Worm (Caenorhabditis elegans): ENCODE data around the gene F13D11.3.

DNA sequence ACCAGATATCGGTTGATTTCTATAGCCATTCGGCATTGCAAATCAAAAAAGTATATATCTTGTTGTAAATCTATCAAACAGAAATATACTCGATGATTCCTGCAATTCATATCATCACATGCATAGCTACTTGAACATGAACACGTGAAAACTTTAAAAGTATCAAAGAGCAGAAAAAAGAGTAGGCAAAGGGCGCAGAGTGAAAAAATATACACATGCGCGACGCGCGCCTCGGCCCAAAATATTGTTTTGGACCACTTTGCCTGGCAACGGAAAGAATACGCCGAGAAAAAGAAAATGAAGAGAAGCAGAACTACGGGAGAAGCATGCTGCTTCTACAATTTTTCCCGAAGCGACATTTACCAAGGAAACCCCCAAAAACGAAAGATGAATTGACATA lies 35.1 kb downstream of the F13D11.3 start, which contains the start of gene C54H2.4:
- no peak for TF ChIP-seq drap-1 (GFP tag; optimal IDR thresholded peaks at IDR 0.05)
- TF ChIP-seq lin-13 (tag; optimal IDR thresholded peaks at IDR 0.05): no peak
- TF ChIP-seq mab-5 (tag; optimal IDR thresholded peaks at IDR 0.05): no peak
- TF ChIP-seq sem-2 (GFP tag; optimal IDR thresholded peaks at IDR 0.05): no peak
- no peak for TF ChIP-seq ztf-11 (tag; optimal IDR thresholded peaks at IDR 0.05)
- TF ChIP-seq elt-3 (tag; optimal IDR thresholded peaks at IDR 0.05): no peak
- no peak for TF ChIP-seq blmp-1 (tag; optimal IDR thresholded peaks at IDR 0.05)
